Fruit fly (Drosophila melanogaster) Kc167 (cell line): Measurements from ENCODE around the gene Dhrs4.

Experiments used
- Myc ChIP-seq: fragments of >200 bp; optimal IDR thresholded peaks from 2 replicates; lab custom pipeline; 2017; ENCODE audit warnings: missing external identifiers
- Sin3A ChIP-seq: fragments of >200 bp; optimal IDR thresholded peaks from 2 replicates; lab custom pipeline; 2018; ENCODE audit warnings: missing external identifiers
- h ChIP-seq: fragments of >200 bp; optimal IDR thresholded peaks from 3 replicates; lab custom pipeline; 2018; ENCODE audit warnings: missing external identifiers
- insv ChIP-seq: fragments of >200 bp; optimal IDR thresholded peaks from 3 replicates; lab custom pipeline; 2018; ENCODE audit warnings: missing external identifiers
- psq ChIP-seq: fragments of >200 bp; optimal IDR thresholded peaks from 2 replicates; lab custom pipeline; 2017; ENCODE audit warnings: missing external identifiers
- ttk ChIP-seq: sonication (Bioruptor generic); optimal IDR thresholded peaks from 2 replicates; lab custom pipeline; 2017; ENCODE audit warnings: missing external identifiers

The Dhrs4 gene

DNA sequence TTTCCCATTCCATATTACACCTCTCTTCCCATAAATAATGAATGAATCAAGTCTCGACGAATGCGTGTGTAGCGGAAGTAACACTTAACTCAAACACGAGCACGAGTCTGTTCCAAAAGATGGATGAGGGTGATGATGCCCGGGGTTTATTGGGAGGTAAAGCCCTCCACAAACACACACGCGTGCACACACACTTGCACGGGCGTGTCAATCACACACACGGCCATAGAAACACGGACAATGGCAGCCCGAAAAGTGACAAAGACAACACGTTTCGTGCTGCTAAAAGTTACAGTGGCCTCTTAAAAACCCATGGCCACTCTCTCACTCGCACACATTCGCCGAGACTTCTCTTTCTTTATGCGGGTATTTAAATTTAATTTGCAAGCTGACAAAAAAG lies 37.5 kb upstream of the Dhrs4 start:
- TF ChIP-seq psq (lab: Kevin White, UChicago): no peak
- TF ChIP-seq insv (lab: Kevin White, UChicago): no peak
- no peak for TF ChIP-seq Myc (lab: Kevin White, UChicago)
- no peak for TF ChIP-seq h (lab: Kevin White, UChicago)
- TF ChIP-seq ttk (lab: Kevin White, UChicago): no peak
- no peak for TF ChIP-seq Sin3A (lab: Kevin White, UChicago)

- TF ChIP-seq Sin3A (lab: Kevin White, UChicago) (no peak), psq (lab: Kevin White, UChicago) (no peak), ttk (lab: Kevin White, UChicago) (no peak), insv (lab: Kevin White, UChicago) (no peak), Myc (lab: Kevin White, UChicago) (no peak), h (lab: Kevin White, UChicago) (no peak)
Measured at dm6 chr3L:5176789-5177188, 35.3 kb upstream of the Dhrs4 start.

DNA sequence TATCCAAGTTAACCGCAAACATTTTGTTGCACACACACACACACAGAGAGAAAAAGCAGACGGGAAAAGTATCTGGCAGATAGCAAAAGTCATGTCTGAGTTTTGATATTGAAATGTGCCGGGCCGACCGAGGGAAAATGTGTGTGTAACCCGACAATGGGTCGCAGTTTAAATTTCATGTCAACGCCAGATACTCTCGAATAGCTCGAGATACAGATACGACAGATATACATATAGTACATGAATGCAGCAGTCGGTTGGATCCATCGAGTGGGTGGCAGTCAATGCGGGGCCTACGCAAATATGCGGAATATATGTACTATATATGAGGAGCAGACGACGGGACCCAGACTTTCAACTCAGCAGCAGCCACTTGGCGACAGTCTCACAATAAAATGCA lies 34.6 kb upstream of the Dhrs4 start:
- no peak for TF ChIP-seq ttk (lab: Kevin White, UChicago)
- no peak for TF ChIP-seq insv (lab: Kevin White, UChicago)
- TF ChIP-seq psq (lab: Kevin White, UChicago): no peak
- TF ChIP-seq Myc (lab: Kevin White, UChicago): no peak
- TF ChIP-seq h (lab: Kevin White, UChicago): no peak
- TF ChIP-seq Sin3A (lab: Kevin White, UChicago): no peak

- no peak for TF ChIP-seq Myc (lab: Kevin White, UChicago)
Measured at dm6 chr3L:5172470-5172869, 31.0 kb upstream of the Dhrs4 start.

dm6 chr3L:5154917-5155613 lies 13.6 kb upstream of the Dhrs4 start:
- no peak for TF ChIP-seq h (lab: Kevin White, UChicago)
- TF ChIP-seq Sin3A (lab: Kevin White, UChicago): no peak

DNA sequence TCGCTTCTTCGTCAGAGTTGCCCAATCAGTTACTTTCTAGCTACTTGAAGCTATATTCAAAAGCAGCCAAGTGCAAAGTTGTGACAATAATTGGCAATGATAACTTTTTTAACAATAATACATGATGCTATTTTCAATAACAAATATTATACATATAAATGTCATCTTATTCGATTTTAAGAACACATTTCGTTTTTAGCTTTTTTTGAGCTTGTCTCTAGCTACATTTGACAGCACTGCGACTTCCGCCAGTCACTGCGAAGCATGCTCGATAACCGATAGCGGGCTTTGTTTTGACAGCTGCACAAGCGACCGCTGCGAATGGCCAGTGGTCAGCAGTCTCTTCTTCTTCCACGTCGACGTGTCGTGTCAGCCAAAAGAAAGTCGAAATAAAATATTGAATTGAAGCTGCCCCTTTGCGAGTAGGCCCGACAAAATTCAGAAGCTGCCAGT lies 10.9 kb upstream of the Dhrs4 start, which contains the start of the genes Gen and Srp54k:
Gen (minus strand) TSS at position 23 of the 453 bp plus-strand sequence.
Srp54k (plus strand) TSS at position 325 of the 453 bp plus-strand sequence.
- TF ChIP-seq Myc (lab: Kevin White, UChicago) (no peak), h (lab: Kevin White, UChicago) (no peak), psq (lab: Kevin White, UChicago) (no peak), ttk (lab: Kevin White, UChicago) (no peak), Sin3A (lab: Kevin White, UChicago) (no peak), insv (lab: Kevin White, UChicago) (no peak)

- TF ChIP-seq insv (lab: Kevin White, UChicago): no peak
- TF ChIP-seq ttk (lab: Kevin White, UChicago): no peak
- no peak for TF ChIP-seq psq (lab: Kevin White, UChicago)
- no peak for TF ChIP-seq Myc (lab: Kevin White, UChicago)
- no peak for TF ChIP-seq h (lab: Kevin White, UChicago)
- no peak for TF ChIP-seq Sin3A (lab: Kevin White, UChicago)
Measured at dm6 chr3L:5145814-5146244, 4.4 kb upstream of the Dhrs4 start, which contains the start of the genes Fitm and AlaRS-m. TSS of gene Fitm (minus strand) at chr3L:5146063. TSS of gene AlaRS-m (plus strand) at chr3L:5146098.

- TF ChIP-seq h (lab: Kevin White, UChicago) (no peak), Myc (lab: Kevin White, UChicago) (no peak), insv (lab: Kevin White, UChicago) (no peak), psq (lab: Kevin White, UChicago) (no peak), ttk (lab: Kevin White, UChicago) (no peak), Sin3A (lab: Kevin White, UChicago) (no peak)
Measured at dm6 chr3L:5139312-5139711, 2.1 kb downstream of the Dhrs4 start, which contains the start of the genes Tcs5 and CHMP2B. TSS of gene Tcs5 (minus strand) at chr3L:5139395. TSS of gene CHMP2B (plus strand) at chr3L:5139619.

DNA sequence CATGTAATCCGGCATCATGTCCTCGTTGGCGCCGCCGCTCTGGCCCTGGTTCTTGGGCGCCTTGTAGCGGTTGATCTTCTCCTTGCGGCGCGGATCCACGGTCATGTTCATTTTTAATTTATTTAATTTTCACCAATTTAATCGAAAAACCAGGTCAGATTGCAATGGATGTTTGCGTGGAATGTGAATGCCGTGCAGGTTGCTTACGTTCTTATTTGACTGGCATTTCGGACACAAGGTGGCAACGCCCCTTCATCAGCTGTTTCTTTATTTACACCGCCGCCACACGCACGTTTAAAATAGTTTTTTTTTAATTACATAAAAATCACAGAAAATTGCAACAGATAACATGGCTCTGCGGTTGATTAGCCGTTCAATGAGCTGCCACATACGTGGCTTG lies 5.3 kb downstream of the Dhrs4 start, which contains the start of the genes CG10674 and CG4611:
CG10674 (minus strand) TSS at position 170 of the 400 bp plus-strand sequence.
CG4611 (plus strand) TSS at position 254 of the 400 bp plus-strand sequence.
- TF ChIP-seq Sin3A (lab: Kevin White, UChicago): no peak
- no peak for TF ChIP-seq Myc (lab: Kevin White, UChicago)
- TF ChIP-seq insv (lab: Kevin White, UChicago): no peak
- TF ChIP-seq ttk (lab: Kevin White, UChicago): no peak

- TF ChIP-seq insv (lab: Kevin White, UChicago): no peak
- TF ChIP-seq Myc (lab: Kevin White, UChicago): no peak
- TF ChIP-seq ttk (lab: Kevin White, UChicago): no peak
- TF ChIP-seq psq (lab: Kevin White, UChicago): no peak
- TF ChIP-seq Sin3A (lab: Kevin White, UChicago): no peak
- no peak for TF ChIP-seq h (lab: Kevin White, UChicago)
Measured at dm6 chr3L:5133704-5134430, 7.6 kb downstream of the Dhrs4 start, which contains the start of gene Yod1. TSS of gene Yod1 (plus strand) at chr3L:5133871.

DNA sequence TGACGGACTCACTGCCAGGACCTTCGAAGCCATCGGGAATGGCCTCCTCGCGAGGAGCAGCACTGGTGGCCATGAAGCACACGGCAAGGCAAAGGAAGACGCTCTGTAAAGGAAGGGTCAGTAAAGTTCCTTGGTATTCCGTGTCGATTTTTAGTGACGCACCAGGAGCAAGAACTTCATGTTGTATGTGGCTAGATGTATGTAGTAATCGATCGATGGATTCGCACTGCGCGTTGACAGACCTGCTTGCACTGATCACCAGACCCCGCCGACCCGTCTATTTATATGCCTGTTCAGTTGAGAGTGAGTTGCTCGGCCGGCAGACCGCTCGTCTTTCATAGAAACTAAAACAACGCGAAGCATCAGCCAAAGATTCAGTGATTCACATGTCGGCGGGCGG lies 8.5 kb downstream of the Dhrs4 start, which contains the start of gene CG15213:
CG15213 (minus strand) TSS at position 255 of the 400 bp plus-strand sequence.
- TF ChIP-seq Sin3A (lab: Kevin White, UChicago): no peak
- no peak for TF ChIP-seq psq (lab: Kevin White, UChicago)
- TF ChIP-seq insv (lab: Kevin White, UChicago): no peak
- TF ChIP-seq Myc (lab: Kevin White, UChicago): no peak
- TF ChIP-seq h (lab: Kevin White, UChicago): no peak
- no peak for TF ChIP-seq ttk (lab: Kevin White, UChicago)
